Worm (Caenorhabditis elegans): ENCODE measurements around the gene ife-2.

ce11 chrX:397259-397658, 14.8 kb upstream of the ife-2 start, which contains the start of gene R04A9.6:
- TF ChIP-seq W03F9.2 (tag; optimal IDR thresholded peaks at IDR 0.05) (no peak), him-1 (tag; optimal IDR thresholded peaks at IDR 0.05) (no peak)
